Worm (Caenorhabditis elegans) whole organism, young adult: ENCODE results near the gene ndua-12.
"Not testable (repeated sequence)": the region's sequence is repeated elsewhere in the genome, so short reads cannot be mapped to it uniquely, and the experiment has no call there.

Source experiments
- B0019.2 ChIP-seq: fragments of 200-800 bp; sonication (Bioruptor generic); conservative IDR thresholded peaks from 2 replicates; pipeline ENCODE4 v1.3.6; 2022; ENCODE audit warnings: missing genetic modification reagents, missing genetic modification characterization, missing compliant biosample characterization
- B0261.1 ChIP-seq: sonication (generic microtip); optimal IDR thresholded peaks from 2 replicates; lab custom pipeline; 2016; ENCODE audit warnings: mild to moderate bottlenecking, missing genetic modification characterization, moderate library complexity, missing compliant biosample characterization
- C17E4.6 ChIP-seq: fragments of 200-800 bp; sonication (Bioruptor generic); IDR thresholded peaks from 2 replicates; pipeline ENCODE4 v1.3.6; 2022; ENCODE audit warnings: missing genetic modification reagents, missing genetic modification characterization, missing compliant biosample characterization
- D2030.7 ChIP-seq: fragments of 200-800 bp; sonication (Bioruptor generic); IDR thresholded peaks from 2 replicates; pipeline ENCODE4 v1.3.6; 2022; ENCODE audit warnings: missing genetic modification reagents, missing genetic modification characterization, missing compliant biosample characterization
- F33H1.4 ChIP-seq: fragments of 200-800 bp; sonication (Bioruptor generic); IDR thresholded peaks from 2 replicates; pipeline ENCODE4 v1.3.6; 2022; ENCODE audit warnings: missing genetic modification reagents, missing genetic modification characterization, missing compliant biosample characterization
- F39B2.1 ChIP-seq: fragments of 200-800 bp; sonication (Bioruptor generic); IDR thresholded peaks from 2 replicates; pipeline ENCODE4 v1.3.6; 2022; ENCODE audit warnings: missing genetic modification reagents, missing genetic modification characterization, missing compliant biosample characterization
- K11D2.4 ChIP-seq: fragments of 200-800 bp; sonication (Bioruptor generic); IDR thresholded peaks from 2 replicates; pipeline ENCODE4 v1.3.6; 2022; ENCODE audit warnings: missing genetic modification reagents, missing genetic modification characterization, missing compliant biosample characterization
- Y53F4B.3 ChIP-seq: fragments of 200-800 bp; sonication (Bioruptor generic); IDR thresholded peaks from 2 replicates; pipeline ENCODE4 v1.3.6; 2022; ENCODE audit warnings: missing genetic modification reagents, missing genetic modification characterization, missing compliant biosample characterization
- Y53G8AR.9 ChIP-seq: fragments of 200-800 bp; sonication (Bioruptor generic); conservative IDR thresholded peaks from 2 replicates; pipeline ENCODE4 v1.3.6; 2022; ENCODE audit warnings: missing genetic modification reagents, missing genetic modification characterization, missing compliant biosample characterization
- Y56A3A.18 ChIP-seq: fragments of 200-800 bp; sonication (Bioruptor generic); IDR thresholded peaks from 2 replicates; pipeline ENCODE4 v1.3.6; 2022; ENCODE audit warnings: missing genetic modification reagents, missing genetic modification characterization, missing compliant biosample characterization
- aptf-2 ChIP-seq: fragments of 200-800 bp; sonication (Bioruptor generic); conservative IDR thresholded peaks from 2 replicates; pipeline ENCODE4 v1.3.6; 2022; ENCODE audit warnings: missing genetic modification reagents, missing genetic modification characterization, missing compliant biosample characterization
- aptf-3 ChIP-seq: fragments of 200-800 bp; sonication (Bioruptor generic); IDR thresholded peaks from 2 replicates; pipeline ENCODE4 v1.3.6; 2022; ENCODE audit warnings: missing genetic modification characterization, missing compliant biosample characterization
- attf-3 ChIP-seq: fragments of 200-800 bp; sonication (Bioruptor generic); conservative IDR thresholded peaks from 2 replicates; pipeline ENCODE4 v1.3.6; 2022; ENCODE audit warnings: missing genetic modification reagents, missing genetic modification characterization, missing compliant biosample characterization
- attf-6 ChIP-seq: fragments of 200-800 bp; sonication (Bioruptor generic); IDR thresholded peaks from 2 replicates; pipeline ENCODE4 v1.3.6; 2022; ENCODE audit warnings: missing genetic modification reagents, missing genetic modification characterization, missing compliant biosample characterization
- bed-1 ChIP-seq: fragments of 200-800 bp; sonication (Bioruptor generic); IDR thresholded peaks from 2 replicates; pipeline ENCODE4 v1.3.6; 2022; ENCODE audit warnings: missing genetic modification reagents, missing genetic modification characterization, missing compliant biosample characterization
- cebp-1 ChIP-seq, 2 experiments: fragments of 200-800 bp in 1 of 2; sonication (Bioruptor generic) in 1 of 2; sonication (generic microtip) in 1 of 2; IDR thresholded peaks in 1 of 2; optimal IDR thresholded peaks in 1 of 2; 2 replicates each; pipeline versions ENCODE4 v1.3.6 to Lab custom; 2017 to 2022; ENCODE audit warnings: missing compliant biosample characterization in 2 of 2, missing genetic modification characterization in 2 of 2, mild to moderate bottlenecking in 1 of 2, missing genetic modification reagents in 1 of 2, moderate library complexity in 1 of 2
- cebp-2 ChIP-seq: fragments of 200-800 bp; sonication (Bioruptor generic); IDR thresholded peaks from 2 replicates; pipeline ENCODE4 v1.3.6; 2022; ENCODE audit warnings: missing genetic modification characterization, missing compliant biosample characterization
- ceh-100 ChIP-seq: fragments of 200-800 bp; sonication (Bioruptor generic); IDR thresholded peaks from 2 replicates; pipeline ENCODE4 v1.3.6; 2022; ENCODE audit warnings: missing genetic modification reagents, missing genetic modification characterization, missing compliant biosample characterization
- ceh-40 ChIP-seq: fragments of 200-800 bp; sonication (Bioruptor generic); IDR thresholded peaks from 2 replicates; pipeline ENCODE4 v1.3.6; 2022; ENCODE audit warnings: missing genetic modification characterization, missing compliant biosample characterization
- ceh-58 ChIP-seq: fragments of 200-800 bp; sonication (Bioruptor generic); IDR thresholded peaks from 2 replicates; pipeline ENCODE4 v1.3.6; 2022; ENCODE audit warnings: missing genetic modification characterization, missing compliant biosample characterization
- die-1 ChIP-seq: sonication (generic microtip); optimal IDR thresholded peaks from 2 replicates; lab custom pipeline; 2016; ENCODE audit warnings: missing genotype, mild to moderate bottlenecking, missing genetic modification characterization, missing compliant biosample characterization
- dox-1 ChIP-seq: fragments of 200-800 bp; sonication (Bioruptor generic); IDR thresholded peaks from 2 replicates; pipeline ENCODE4 v1.3.6; 2022; ENCODE audit warnings: missing genetic modification reagents, missing genetic modification characterization, missing compliant biosample characterization
- egl-44 ChIP-seq: fragments of 200-800 bp; sonication (Bioruptor generic); IDR thresholded peaks from 2 replicates; pipeline ENCODE4 v1.3.6; 2022; ENCODE audit warnings: missing genetic modification reagents, missing genetic modification characterization, missing compliant biosample characterization
- ekl-4 ChIP-seq: fragments of 200-800 bp; sonication (Bioruptor generic); IDR thresholded peaks from 2 replicates; pipeline ENCODE4 v1.3.6; 2022; ENCODE audit warnings: missing genetic modification reagents, missing genetic modification characterization, missing compliant biosample characterization
- hmg-1.2 ChIP-seq: fragments of 200-800 bp; sonication (Bioruptor generic); IDR thresholded peaks from 2 replicates; pipeline ENCODE4 v1.3.6; 2022; ENCODE audit warnings: missing genetic modification reagents, missing genetic modification characterization, missing compliant biosample characterization
- hmg-20 ChIP-seq: fragments of 200-800 bp; sonication (Bioruptor generic); IDR thresholded peaks from 2 replicates; pipeline ENCODE4 v1.3.6; 2022; ENCODE audit warnings: missing genetic modification reagents, missing genetic modification characterization, missing compliant biosample characterization
- let-526 ChIP-seq: fragments of 200-800 bp; sonication (Bioruptor generic); IDR thresholded peaks from 2 replicates; pipeline ENCODE4 v1.3.6; 2022; ENCODE audit warnings: missing genetic modification reagents, missing genetic modification characterization, missing compliant biosample characterization
- lin-26 ChIP-seq: fragments of 200-800 bp; sonication (Bioruptor generic); IDR thresholded peaks from 2 replicates; pipeline ENCODE4 v1.3.6; 2022; ENCODE audit warnings: missing genetic modification reagents, missing genetic modification characterization, missing compliant biosample characterization
- mcd-1 ChIP-seq: fragments of 200-800 bp; sonication (Bioruptor generic); IDR thresholded peaks from 2 replicates; pipeline ENCODE4 v1.3.6; 2022; ENCODE audit warnings: missing genetic modification reagents, missing genetic modification characterization, missing compliant biosample characterization
- nfya-2 ChIP-seq: fragments of 200-800 bp; sonication (Bioruptor generic); IDR thresholded peaks from 2 replicates; pipeline ENCODE4 v1.3.6; 2022; ENCODE audit warnings: missing genetic modification reagents, missing genetic modification characterization, missing compliant biosample characterization
- nfyb-1 ChIP-seq: fragments of 200-800 bp; sonication (Bioruptor generic); IDR thresholded peaks from 2 replicates; pipeline ENCODE4 v1.3.6; 2022; ENCODE audit warnings: missing genetic modification reagents, missing genetic modification characterization, missing compliant biosample characterization
- nhr-120 ChIP-seq: fragments of 200-800 bp; sonication (Bioruptor generic); IDR thresholded peaks from 2 replicates; pipeline ENCODE4 v1.3.6; 2022; ENCODE audit warnings: missing genetic modification characterization, missing compliant biosample characterization
- pbrm-1 ChIP-seq: fragments of 200-800 bp; sonication (Bioruptor generic); IDR thresholded peaks from 2 replicates; pipeline ENCODE4 v1.3.6; 2022; ENCODE audit warnings: missing genetic modification reagents, missing genetic modification characterization, missing compliant biosample characterization
- rcor-1 ChIP-seq: fragments of 200-800 bp; sonication (Bioruptor generic); IDR thresholded peaks from 2 replicates; pipeline ENCODE4 v1.3.6; 2022; ENCODE audit warnings: missing genetic modification reagents, missing genetic modification characterization, missing compliant biosample characterization
- rpc-1 ChIP-seq, 2 experiments: fragments of 150-350 bp in 1 of 2; sonication (generic microtip) in 1 of 2; optimal IDR thresholded peaks; 2 replicates each; lab custom pipeline; 2014 to 2018; ENCODE audit warnings: missing biosample characterization in 1 of 2, missing genetic modification characterization in 1 of 2, missing genetic modification reagents in 1 of 2, missing genotype in 1 of 2
- tbp1 ChIP-seq: fragments of 200-800 bp; sonication (Bioruptor generic); optimal IDR thresholded peaks from 2 replicates; lab custom pipeline; 2018; ENCODE audit warnings: mild to moderate bottlenecking, missing genetic modification characterization, missing compliant biosample characterization
- unc-130 ChIP-seq: sonication (generic microtip); optimal IDR thresholded peaks from 2 replicates; lab custom pipeline; 2016; ENCODE audit warnings: missing genetic modification reagents, missing genetic modification characterization, missing compliant biosample characterization
- ztf-22 ChIP-seq: fragments of 200-800 bp; sonication (Bioruptor generic); optimal IDR thresholded peaks from 2 replicates; lab custom pipeline; 2018; ENCODE audit warnings: mild to moderate bottlenecking, missing genetic modification characterization, moderate library complexity, missing compliant biosample characterization
- ztf-28 ChIP-seq: fragments of 200-800 bp; sonication (Bioruptor generic); IDR thresholded peaks from 2 replicates; pipeline ENCODE4 v1.3.6; 2022; ENCODE audit warnings: missing genetic modification reagents, missing genetic modification characterization, missing compliant biosample characterization

The ndua-12 gene

ce11 chrIV:2747385-2748007, 27.9 kb upstream of the ndua-12 start:
- TF ChIP-seq cebp-2 (GFP tag; lab: Robert Waterston, UW): no peak
- peak; percentile 80 for TF ChIP-seq tbp1 (GFP tag; lab: Kevin White, UChicago)
- no peak for TF ChIP-seq ztf-22 (GFP tag; lab: Kevin White, UChicago)
- peak; percentile 35 for TF ChIP-seq rpc-1 (optimal IDR thresholded peaks at IDR 0.05; lab: Kevin White, UChicago)
- peak; percentile 70 for TF ChIP-seq rpc-1 (tag; optimal IDR thresholded peaks at IDR 0.05; lab: Kevin White, UChicago)
- TF ChIP-seq B0261.1 (tag; lab: Kevin White, UChicago): peak; percentile 40
- no peak for TF ChIP-seq unc-130
- TF ChIP-seq die-1: peak; percentile 3

- TF ChIP-seq C17E4.6 (no peak), hmg-1.2 (GFP tag; lab: Robert Waterston, UW) (peak; percentile 94)
Observed at ce11 chrIV:2742470-2743044, 22.9 kb upstream of the ndua-12 start, which contains the start of gene nhr-277. nhr-277 (plus strand) TSS chrIV:2742994.

ce11 chrIV:2740035-2740434, 20.4 kb upstream of the ndua-12 start:
- peak; percentile 88 for TF ChIP-seq nfyb-1 (GFP tag; lab: Robert Waterston, UW)
- TF ChIP-seq D2030.7 (GFP tag; lab: Robert Waterston, UW): peak; percentile 52; the same call in 1 of the 2 replicates
- TF ChIP-seq lin-26: peak; percentile 97
- TF ChIP-seq rcor-1: peak; percentile 42; the same call in 1 of the 2 replicates
- TF ChIP-seq tbp1 (GFP tag; lab: Kevin White, UChicago): peak; percentile 87
- TF ChIP-seq ekl-4: peak; percentile 60; the same call in 1 of the 2 replicates
- peak; percentile 13 for TF ChIP-seq rpc-1 (optimal IDR thresholded peaks at IDR 0.05; lab: Kevin White, UChicago)
- peak; percentile 14 for TF ChIP-seq rpc-1 (tag; optimal IDR thresholded peaks at IDR 0.05; lab: Kevin White, UChicago)
- peak; percentile 59 for TF ChIP-seq ceh-100 (GFP tag; lab: Robert Waterston, UW)
- peak; percentile 54 for TF ChIP-seq attf-3 (GFP tag; lab: Robert Waterston, UW)
- peak; percentile 6 for TF ChIP-seq die-1
- TF ChIP-seq ztf-28: peak; percentile 72
- TF ChIP-seq B0261.1 (tag; lab: Kevin White, UChicago): peak; percentile 66
- peak; percentile 92 for TF ChIP-seq egl-44
- 0 out of 2 replicates have a peak, but pooled peaks have one; percentile 53 for TF ChIP-seq ceh-58 (GFP tag; lab: Robert Waterston, UW)
- TF ChIP-seq let-526: 0 out of 2 replicates have a peak, but pooled peaks have one; percentile 51
- TF ChIP-seq hmg-1.2 (GFP tag; lab: Robert Waterston, UW): peak; percentile 79
- peak; percentile 82 for TF ChIP-seq dox-1
- TF ChIP-seq cebp-2 (GFP tag; lab: Robert Waterston, UW): peak; percentile 49; the same call in 1 of the 2 replicates
- TF ChIP-seq C17E4.6: 0 out of 2 replicates have a peak, but pooled peaks have one; percentile 69
- peak; percentile 84; the same call in 1 of the 2 replicates for TF ChIP-seq aptf-3 (GFP tag; lab: Robert Waterston, UW)
- peak; percentile 84 for TF ChIP-seq Y56A3A.18 (GFP tag; lab: Robert Waterston, UW)
- peak; percentile 82 for TF ChIP-seq ceh-40 (GFP tag; lab: Robert Waterston, UW)
- TF ChIP-seq K11D2.4: 0 out of 2 replicates have a peak, but pooled peaks have one; percentile 22
- 0 out of 2 replicates have a peak, but pooled peaks have one; percentile 48 for TF ChIP-seq Y53G8AR.9 (GFP tag; lab: Robert Waterston, UW)
- TF ChIP-seq hmg-20 (GFP tag; lab: Robert Waterston, UW): 0 out of 2 replicates have a peak, but pooled peaks have one; percentile 21
- peak; percentile 60; the same call in 1 of the 2 replicates for TF ChIP-seq B0019.2 (GFP tag; lab: Robert Waterston, UW)
- 0 out of 2 replicates have a peak, but pooled peaks have one; percentile 63 for TF ChIP-seq bed-1 (GFP tag; lab: Robert Waterston, UW)
- 0 out of 2 replicates have a peak, but pooled peaks have one; percentile 14 for TF ChIP-seq cebp-1 (GFP tag; IDR thresholded peaks at IDR 0.05; lab: Robert Waterston, UW)
- TF ChIP-seq cebp-1 (tag; optimal IDR thresholded peaks at IDR 0.05; lab: Kevin White, UChicago): not testable (repeated sequence)
- peak; percentile 65; the same call in 1 of the 2 replicates for TF ChIP-seq attf-6 (GFP tag; lab: Robert Waterston, UW)
- 0 out of 2 replicates have a peak, but pooled peaks have one; percentile 31 for TF ChIP-seq aptf-2 (GFP tag; lab: Robert Waterston, UW)
- peak; percentile 28; the same call in 1 of the 2 replicates for TF ChIP-seq Y53F4B.3 (GFP tag; lab: Robert Waterston, UW)
- peak; percentile 65 for TF ChIP-seq mcd-1
- 0 out of 2 replicates have a peak, but pooled peaks have one; percentile 60 for TF ChIP-seq nfya-2 (GFP tag; lab: Robert Waterston, UW)
- 0 out of 2 replicates have a peak, but pooled peaks have one; percentile 39 for TF ChIP-seq F33H1.4 (GFP tag; lab: Robert Waterston, UW)
- TF ChIP-seq nhr-120 (GFP tag; lab: Robert Waterston, UW): 0 out of 2 replicates have a peak, but pooled peaks have one; percentile 75
- TF ChIP-seq pbrm-1 (GFP tag; lab: Robert Waterston, UW): peak; percentile 71
- TF ChIP-seq F39B2.1 (GFP tag; lab: Robert Waterston, UW): 0 out of 2 replicates have a peak, but pooled peaks have one; percentile 35
